Worm (Caenorhabditis elegans): ENCODE measurements around the gene C30F2.4.

- no peak for TF ChIP-seq nhr-237 (tag; optimal IDR thresholded peaks at IDR 0.05)
- no peak for TF ChIP-seq blmp-1 (tag; optimal IDR thresholded peaks at IDR 0.05)
Measured at ce11 chrX:16041808-16042207, 34.6 kb downstream of the C30F2.4 start.

Measured in whole organism, mixed stage, embryonic.